In the genomic region with DNA sequence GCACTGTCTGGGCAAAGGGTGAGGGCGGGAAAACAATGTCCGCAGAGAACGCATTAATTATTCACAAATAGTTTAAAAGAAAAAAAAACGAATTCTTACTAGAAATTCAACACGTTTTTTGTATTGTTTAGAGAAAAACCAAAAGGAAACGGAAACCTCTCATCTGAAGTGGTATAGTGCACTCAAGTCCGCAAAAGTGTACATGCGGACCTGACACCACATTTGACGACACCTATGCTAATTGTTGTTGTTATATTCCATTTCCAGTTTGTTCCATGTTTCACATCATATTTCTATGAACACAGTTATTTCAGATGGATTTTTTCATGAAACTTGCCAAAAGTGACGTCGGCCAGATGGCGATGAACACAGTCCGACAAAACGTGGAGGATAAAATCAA, we compare ENCODE assay signal across 2 worm cellular contexts.
TF ChIP-seq lines count a peak whose summit lies in the region.

TSS of gene C45B2.6 (plus strand) at position 136 of the 400 bp plus-strand sequence.

TF ChIP-seq in whole organism, L1 larva, 84 proteins besides CTCF, POLR2A, EP300 and RAD21 (continued from another document):
- TF ChIP-seq lir-3 (tag; optimal IDR thresholded peaks at IDR 0.05; lab: Kevin White, UChicago; ENCODE audit: poor library complexity) (no peak), dpl-1 (GFP tag; optimal IDR thresholded peaks at IDR 0.05; lab: Kevin White, UChicago) (peak in 2 of 3 experiments; percentile 3 to 23), snpc-4 (tag; optimal IDR thresholded peaks at IDR 0.05; lab: Kevin White, UChicago) (no peak), nhr-71 (tag; optimal IDR thresholded peaks at IDR 0.05; lab: Kevin White, UChicago) (peak; percentile 28), irx-1 (tag; optimal IDR thresholded peaks at IDR 0.05; lab: Kevin White, UChicago) (peak; percentile 37), xbp-1 (tag; optimal IDR thresholded peaks at IDR 0.05; lab: Kevin White, UChicago) (peak; percentile 56), lsy-2 (tag; optimal IDR thresholded peaks at IDR 0.05; lab: Kevin White, UChicago) (peak in 1 of 2 experiments; percentile 35), vab-15 (tag; optimal IDR thresholded peaks at IDR 0.05; lab: Kevin White, UChicago) (peak; percentile 16), nhr-20 (tag; optimal IDR thresholded peaks at IDR 0.05; lab: Kevin White, UChicago) (peak; percentile 23), rnt-1 (tag; optimal IDR thresholded peaks at IDR 0.05; lab: Kevin White, UChicago) (peak; percentile 7), unc-30 (tag; optimal IDR thresholded peaks at IDR 0.05; lab: Kevin White, UChicago) (no peak)

TF ChIP-seq in whole organism, L3 larva, 47 proteins besides CTCF, POLR2A, EP300 and RAD21 (continued from another document):
- no peak for TF ChIP-seq nhr-23 (tag; optimal IDR thresholded peaks at IDR 0.05; lab: Kevin White, UChicago)
- TF ChIP-seq jun-1 (tag; optimal IDR thresholded peaks at IDR 0.05; lab: Kevin White, UChicago): no peak
- no peak for TF ChIP-seq nhr-76 (tag; optimal IDR thresholded peaks at IDR 0.05; lab: Kevin White, UChicago)
- TF ChIP-seq nfya-1 (tag; optimal IDR thresholded peaks at IDR 0.05; lab: Kevin White, UChicago; ENCODE audit: insufficient read depth): peak; percentile 26
- TF ChIP-seq nhr-11 (tag; optimal IDR thresholded peaks at IDR 0.05; lab: Kevin White, UChicago): no peak
- TF ChIP-seq ztf-4 (tag; optimal IDR thresholded peaks at IDR 0.05; lab: Kevin White, UChicago): no peak
- TF ChIP-seq pqm-1 (tag; optimal IDR thresholded peaks at IDR 0.05; lab: Kevin White, UChicago): no peak
- TF ChIP-seq lsy-12 (tag; optimal IDR thresholded peaks at IDR 0.05; lab: Kevin White, UChicago): no peak
- TF ChIP-seq snpc-4 (tag; optimal IDR thresholded peaks at IDR 0.05; lab: Kevin White, UChicago): no peak
- TF ChIP-seq mdl-1 (tag; optimal IDR thresholded peaks at IDR 0.05; lab: Kevin White, UChicago): no peak
- TF ChIP-seq nhr-12 (tag; optimal IDR thresholded peaks at IDR 0.05; lab: Kevin White, UChicago): no peak
- peak; percentile 15 for TF ChIP-seq nhr-25 (tag; optimal IDR thresholded peaks at IDR 0.05; lab: Kevin White, UChicago)
- TF ChIP-seq hmg-11 (tag; optimal IDR thresholded peaks at IDR 0.05; lab: Kevin White, UChicago): peak; percentile 29
- no peak for TF ChIP-seq zag-1 (tag; optimal IDR thresholded peaks at IDR 0.05; lab: Kevin White, UChicago)
- no peak for TF ChIP-seq unc-62 (GFP tag; optimal IDR thresholded peaks at IDR 0.05; lab: Kevin White, UChicago)
- no peak for TF ChIP-seq lin-39 (tag; optimal IDR thresholded peaks at IDR 0.05; lab: Kevin White, UChicago)
- TF ChIP-seq tbx-2 (tag; optimal IDR thresholded peaks at IDR 0.05; lab: Kevin White, UChicago): no peak
- TF ChIP-seq sea-2 (GFP tag; optimal IDR thresholded peaks at IDR 0.05; lab: Kevin White, UChicago): no peak
- no peak for TF ChIP-seq ceh-28 (tag; optimal IDR thresholded peaks at IDR 0.05; lab: Kevin White, UChicago)
- peak; percentile 43 for TF ChIP-seq pha-4 (tag; optimal IDR thresholded peaks at IDR 0.05; lab: Kevin White, UChicago)
- no peak for TF ChIP-seq nhr-237 (tag; optimal IDR thresholded peaks at IDR 0.05; lab: Kevin White, UChicago)
- TF ChIP-seq skn-1 (tag; optimal IDR thresholded peaks at IDR 0.05; lab: Kevin White, UChicago): no peak
- TF ChIP-seq ZK546.5 (tag; optimal IDR thresholded peaks at IDR 0.05; lab: Kevin White, UChicago): no peak
- TF ChIP-seq fos-1 (tag; optimal IDR thresholded peaks at IDR 0.05; lab: Kevin White, UChicago): no peak
- TF ChIP-seq nhr-67 (tag; optimal IDR thresholded peaks at IDR 0.05; lab: Kevin White, UChicago): no peak
